Worm (Caenorhabditis elegans) whole organism, L4 larva: Measurements from ENCODE around the gene Y48E1C.4.

Source experiments
- Y5F2A.4 ChIP-seq: fragments of 200-800 bp; sonication (Bioruptor generic); optimal IDR thresholded peaks from 2 replicates; lab custom pipeline; 2018; ENCODE audit warnings: mild to moderate bottlenecking, missing genetic modification characterization, missing compliant biosample characterization
- ceh-28 ChIP-seq: fragments of 150-350 bp; optimal IDR thresholded peaks from 2 replicates; lab custom pipeline; 2014; ENCODE audit warnings: missing biosample characterization, missing genetic modification reagents, missing genetic modification characterization
- ceh-32 ChIP-seq: sonication (generic microtip); optimal IDR thresholded peaks from 2 replicates; lab custom pipeline; 2016; ENCODE audit warnings: mild to moderate bottlenecking, missing genetic modification characterization, missing compliant biosample characterization; ENCODE audit not compliant: poor library complexity
- daf-16 ChIP-seq, 3 experiments: sonication (generic microtip); optimal IDR thresholded peaks; 2 replicates each; lab custom pipeline; 2016 to 2017; ENCODE audit warnings: missing genetic modification characterization in 3 of 3, missing genetic modification reagents in 3 of 3, mild to moderate bottlenecking in 2 of 3, missing compliant biosample characterization in 2 of 3, missing biosample characterization in 1 of 3, moderate library complexity in 1 of 3
- daf-19 ChIP-seq: fragments of 200-800 bp; sonication (Bioruptor generic); conservative IDR thresholded peaks from 2 replicates; pipeline ENCODE4 v1.3.6; 2022; ENCODE audit warnings: missing genetic modification characterization, missing compliant biosample characterization
- dmd-6 ChIP-seq: fragments of 200-800 bp; sonication (Bioruptor generic); IDR thresholded peaks from 2 replicates; pipeline ENCODE4 v1.3.6; 2022; ENCODE audit warnings: missing genetic modification reagents, missing genetic modification characterization, missing compliant biosample characterization
- duxl-1 ChIP-seq: sonication (generic microtip); optimal IDR thresholded peaks from 2 replicates; lab custom pipeline; 2016; ENCODE audit warnings: mild to moderate bottlenecking, missing genetic modification characterization, moderate library complexity, missing compliant biosample characterization; ENCODE audit not compliant: poor library complexity
- dve-1 ChIP-seq: sonication (generic microtip); optimal IDR thresholded peaks from 2 replicates; lab custom pipeline; 2017; ENCODE audit warnings: antibody characterized with exemption, mild to moderate bottlenecking, missing genetic modification characterization, missing compliant biosample characterization; ENCODE audit not compliant: insufficient read depth
- egl-27 ChIP-seq: sonication (generic microtip); optimal IDR thresholded peaks from 3 replicates; lab custom pipeline; 2017; ENCODE audit warnings: missing biosample characterization, missing genetic modification reagents, missing genetic modification characterization
- fkh-10 ChIP-seq: fragments of 150-350 bp; optimal IDR thresholded peaks from 2 replicates; lab custom pipeline; 2014; ENCODE audit warnings: missing biosample characterization, missing genetic modification reagents, missing genetic modification characterization
- hif-1 ChIP-seq, 2 experiments: sonication (generic microtip); optimal IDR thresholded peaks; 2 replicates each; lab custom pipeline; 2016 to 2017; ENCODE audit warnings: missing compliant biosample characterization in 2 of 2, missing genetic modification characterization in 2 of 2, missing genetic modification reagents in 2 of 2, missing genotype in 2 of 2, mild to moderate bottlenecking in 1 of 2
- hlh-11 ChIP-seq: fragments of 200-800 bp; sonication (Bioruptor generic); optimal IDR thresholded peaks from 2 replicates; lab custom pipeline; 2018; ENCODE audit warnings: mild to moderate bottlenecking, missing genetic modification characterization, missing compliant biosample characterization
- hlh-30 ChIP-seq: sonication (generic microtip); optimal IDR thresholded peaks from 2 replicates; lab custom pipeline; 2017; ENCODE audit warnings: antibody characterized with exemption, mild to moderate bottlenecking, missing genetic modification characterization, missing compliant biosample characterization; ENCODE audit not compliant: insufficient read depth
- hmg-1.1 ChIP-seq: fragments of 200-800 bp; sonication (Bioruptor generic); IDR thresholded peaks from 2 replicates; pipeline ENCODE4 v1.3.6; 2022; ENCODE audit warnings: missing genetic modification reagents, missing genetic modification characterization, missing compliant biosample characterization
- lim-7 ChIP-seq: fragments of 200-800 bp; sonication (Bioruptor generic); IDR thresholded peaks from 2 replicates; pipeline ENCODE4 v1.3.6; 2022; ENCODE audit warnings: missing genetic modification characterization, missing compliant biosample characterization
- lin-15B ChIP-seq: fragments of 150-350 bp; sonication (generic microtip); optimal IDR thresholded peaks from 3 replicates; lab custom pipeline; 2014; ENCODE audit warnings: missing biosample characterization, missing genetic modification characterization
- lin-29 ChIP-seq: fragments of 200-800 bp; sonication (Bioruptor generic); IDR thresholded peaks from 2 replicates; pipeline ENCODE4 v1.3.6; 2022; ENCODE audit warnings: missing genetic modification reagents, missing genetic modification characterization, missing compliant biosample characterization
- lir-3 ChIP-seq: sonication (generic microtip); optimal IDR thresholded peaks from 2 replicates; lab custom pipeline; 2016; ENCODE audit warnings: mild to moderate bottlenecking, missing genetic modification characterization, missing compliant biosample characterization
- lsy-2 ChIP-seq, 2 experiments: fragments of 150-350 bp in 1 of 2; sonication (generic microtip) in 1 of 2; optimal IDR thresholded peaks; 2 replicates each; lab custom pipeline; 2014 to 2017; ENCODE audit warnings: missing biosample characterization in 2 of 2, missing genetic modification characterization in 2 of 2
- madf-5 ChIP-seq, 2 experiments: fragments of 200-800 bp; sonication (Bioruptor generic); IDR thresholded peaks; 2 replicates each; pipeline ENCODE4 v1.3.6; 2022; ENCODE audit warnings: missing compliant biosample characterization in 2 of 2, missing genetic modification characterization in 2 of 2
- mdl-1 ChIP-seq, 2 experiments: fragments of 150-350 bp in 1 of 2; sonication (generic microtip) in 1 of 2; optimal IDR thresholded peaks; 2 replicates each; lab custom pipeline; 2014 to 2017; ENCODE audit warnings: missing biosample characterization in 2 of 2, missing genetic modification characterization in 2 of 2
- mdt-29 ChIP-seq: fragments of 200-800 bp; sonication (Bioruptor generic); IDR thresholded peaks from 2 replicates; pipeline ENCODE4 v1.3.6; 2022; ENCODE audit warnings: missing genetic modification reagents, missing genetic modification characterization, missing compliant biosample characterization
- mep-1 ChIP-seq: fragments of 150-350 bp; sonication (generic microtip); optimal IDR thresholded peaks from 3 replicates; lab custom pipeline; 2014; ENCODE audit warnings: missing biosample characterization, missing genetic modification characterization
- mxl-3 ChIP-seq: fragments of 200-800 bp; sonication (Bioruptor generic); optimal IDR thresholded peaks from 2 replicates; lab custom pipeline; 2018; ENCODE audit warnings: mild to moderate bottlenecking, missing genetic modification characterization, missing compliant biosample characterization
- nhr-102 ChIP-seq: sonication (generic microtip); optimal IDR thresholded peaks from 2 replicates; lab custom pipeline; 2016; ENCODE audit warnings: mild to moderate bottlenecking, missing genetic modification characterization, moderate library complexity, missing compliant biosample characterization
- nhr-11 ChIP-seq: fragments of 150-350 bp; optimal IDR thresholded peaks from 2 replicates; lab custom pipeline; 2014; ENCODE audit warnings: missing biosample characterization, missing genetic modification characterization
- nhr-111 ChIP-seq: fragments of 200-800 bp; sonication (Bioruptor generic); optimal IDR thresholded peaks from 2 replicates; lab custom pipeline; 2018; ENCODE audit warnings: mild to moderate bottlenecking, missing genetic modification characterization, missing compliant biosample characterization
- nhr-28 ChIP-seq: fragments of 150-350 bp; optimal IDR thresholded peaks from 2 replicates; lab custom pipeline; 2014; ENCODE audit warnings: missing biosample characterization, missing genetic modification characterization
- nhr-48 ChIP-seq: sonication (generic microtip); optimal IDR thresholded peaks from 2 replicates; lab custom pipeline; 2016; ENCODE audit warnings: mild to moderate bottlenecking, missing genetic modification characterization, missing compliant biosample characterization
- nhr-6 ChIP-seq: fragments of 150-350 bp; optimal IDR thresholded peaks from 2 replicates; lab custom pipeline; 2014; ENCODE audit warnings: missing biosample characterization, missing genetic modification characterization
- nhr-76 ChIP-seq: fragments of 150-350 bp; optimal IDR thresholded peaks from 2 replicates; lab custom pipeline; 2014; ENCODE audit warnings: missing biosample characterization, missing genetic modification characterization
- nhr-77 ChIP-seq: fragments of 150-350 bp; optimal IDR thresholded peaks from 2 replicates; lab custom pipeline; 2014; ENCODE audit warnings: missing biosample characterization, missing genetic modification characterization
- php-3 ChIP-seq: fragments of 200-800 bp; sonication (Bioruptor generic); IDR thresholded peaks from 2 replicates; pipeline ENCODE4 v1.3.6; 2022; ENCODE audit warnings: missing genetic modification reagents, missing genetic modification characterization, missing compliant biosample characterization
- pqm-1 ChIP-seq: sonication (generic microtip); optimal IDR thresholded peaks from 2 replicates; lab custom pipeline; 2017; ENCODE audit warnings: missing biosample characterization, missing genetic modification characterization
- sdz-12 ChIP-seq: fragments of 200-800 bp; sonication (Bioruptor generic); optimal IDR thresholded peaks from 2 replicates; lab custom pipeline; 2018; ENCODE audit warnings: mild to moderate bottlenecking, missing genetic modification characterization, missing compliant biosample characterization
- set-16 ChIP-seq: fragments of 200-800 bp; sonication (Bioruptor generic); IDR thresholded peaks from 2 replicates; pipeline ENCODE4 v1.3.6; 2022; ENCODE audit warnings: missing genetic modification reagents, missing genetic modification characterization, missing compliant biosample characterization
- snpc-1.2 ChIP-seq: fragments of 200-800 bp; sonication (Bioruptor generic); IDR thresholded peaks from 2 replicates; pipeline ENCODE4 v1.3.6; 2022; ENCODE audit warnings: missing genetic modification reagents, missing genetic modification characterization, missing compliant biosample characterization
- snpc-4 ChIP-seq: fragments of 150-350 bp; optimal IDR thresholded peaks from 2 replicates; lab custom pipeline; 2014; ENCODE audit warnings: missing biosample characterization, missing genetic modification characterization
- unc-39 ChIP-seq: sonication (generic microtip); optimal IDR thresholded peaks from 2 replicates; lab custom pipeline; 2017; ENCODE audit warnings: missing biosample characterization, missing genetic modification characterization
- unc-62 ChIP-seq, 3 experiments: fragments of 150-350 bp in 1 of 3; sonication (generic microtip); optimal IDR thresholded peaks in 2 of 3; peaks in 1 of 3; 1 replicate in 1 of 3; 2 replicates in 2 of 3; lab custom pipeline; 2014 to 2017; ENCODE audit warnings: missing biosample characterization in 3 of 3, missing genetic modification characterization in 3 of 3, missing genetic modification reagents in 3 of 3, missing genotype in 1 of 3
- vab-7 ChIP-seq: fragments of 200-800 bp; sonication (Bioruptor generic); IDR thresholded peaks from 2 replicates; pipeline ENCODE4 v1.3.6; 2022; ENCODE audit warnings: missing genetic modification reagents, missing genetic modification characterization, missing compliant biosample characterization
- zip-2 ChIP-seq: fragments of 150-350 bp; optimal IDR thresholded peaks from 2 replicates; lab custom pipeline; 2014; ENCODE audit warnings: missing biosample characterization, missing genetic modification characterization
- ztf-7 ChIP-seq: fragments of 150-350 bp; optimal IDR thresholded peaks from 2 replicates; lab custom pipeline; 2014; ENCODE audit warnings: missing biosample characterization, missing genetic modification characterization

Y48E1C.4 gene

DNA sequence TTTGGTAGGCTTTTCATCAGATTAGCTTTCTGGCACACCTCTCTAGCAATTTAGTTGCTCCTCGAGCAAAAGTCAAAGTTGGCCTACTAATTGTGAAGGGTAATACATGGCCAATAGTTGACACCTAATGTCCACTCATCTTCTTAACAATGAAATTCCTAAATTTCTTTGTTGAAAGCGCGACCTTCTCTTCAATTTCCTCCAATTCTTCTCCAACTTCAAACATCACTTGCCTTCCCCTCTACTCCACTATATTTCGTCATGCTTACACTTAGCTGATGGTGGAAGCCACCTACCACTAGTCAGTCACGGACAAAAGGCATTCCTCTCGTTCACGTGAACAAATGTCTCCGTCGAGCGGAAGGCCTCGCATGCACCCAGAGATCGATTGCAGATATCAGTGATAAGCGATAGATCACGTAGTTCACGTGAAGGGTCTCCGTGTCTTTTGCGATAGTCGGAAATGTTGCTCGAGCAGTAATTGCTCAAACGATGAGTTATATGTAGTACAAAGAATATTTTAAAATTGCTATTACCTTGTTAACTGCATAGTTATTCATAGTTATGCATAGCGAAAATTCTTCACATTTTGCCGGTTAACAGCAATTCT lies 32.5 kb upstream of the Y48E1C.4 start, which contains the start of gene E01G4.3 (continued):
- TF ChIP-seq egl-27 (tag; lab: Kevin White, UChicago) (no peak), lin-15B (tag; lab: Kevin White, UChicago) (no peak), Y5F2A.4 (no peak), lin-29 (GFP tag; lab: Robert Waterston, UW) (no peak), dve-1 (tag; lab: Kevin White, UChicago) (peak; percentile 89), duxl-1 (tag; lab: Kevin White, UChicago) (no peak), hmg-1.1 (GFP tag; lab: Robert Waterston, UW) (no peak), nhr-76 (tag; lab: Kevin White, UChicago) (no peak), snpc-4 (tag; lab: Kevin White, UChicago) (no peak), fkh-10 (GFP tag; lab: Kevin White, UChicago) (no peak), madf-5 (GFP tag; IDR thresholded peaks at IDR 0.05; lab: Robert Waterston, UW) (no peak), snpc-1.2 (no peak)

- no peak for TF ChIP-seq nhr-111 (GFP tag; lab: Kevin White, UChicago)
- TF ChIP-seq mdl-1 (tag; optimal IDR thresholded peaks at IDR 0.05; lab: Kevin White, UChicago) = no peak
- peak; percentile 66 for TF ChIP-seq ztf-7 (tag; lab: Kevin White, UChicago)
- TF ChIP-seq nhr-48 (tag; lab: Kevin White, UChicago) = peak; percentile 78
- no peak for TF ChIP-seq lin-15B (tag; lab: Kevin White, UChicago)
- peak; percentile 6 for TF ChIP-seq nhr-77 (tag; lab: Kevin White, UChicago)
- TF ChIP-seq nhr-102 (tag; lab: Kevin White, UChicago) = peak; percentile 8
- peak in 1 of 2 experiments; percentile 86 for TF ChIP-seq unc-62 (GFP tag; optimal IDR thresholded peaks at IDR 0.05 in 1 of 2; lab: Kevin White, UChicago)
- no peak for TF ChIP-seq unc-62 (tag; optimal IDR thresholded peaks at IDR 0.05; lab: Kevin White, UChicago)
- no peak for TF ChIP-seq zip-2 (tag; lab: Kevin White, UChicago)
- TF ChIP-seq mxl-3 (GFP tag; lab: Kevin White, UChicago) = peak; percentile 72
- TF ChIP-seq mdt-29 = no peak
- no peak for TF ChIP-seq lim-7 (GFP tag; lab: Robert Waterston, UW)
- no peak for TF ChIP-seq snpc-4 (tag; lab: Kevin White, UChicago)
- peak; percentile 94 for TF ChIP-seq dmd-6 (GFP tag; lab: Robert Waterston, UW)
- no peak for TF ChIP-seq sdz-12 (GFP tag; lab: Kevin White, UChicago)
- TF ChIP-seq mep-1 (tag; lab: Kevin White, UChicago) = peak; percentile 10
- TF ChIP-seq unc-39 = no peak
- TF ChIP-seq nhr-28 = peak; percentile 56
- peak; percentile 86 for TF ChIP-seq hlh-11 (tag; lab: Kevin White, UChicago)
- peak; percentile 80 for TF ChIP-seq dve-1 (tag; lab: Kevin White, UChicago)
- TF ChIP-seq hif-1 (tag; optimal IDR thresholded peaks at IDR 0.05; lab: Kevin White, UChicago) = peak in 1 of 2 experiments; percentile 81
- TF ChIP-seq set-16 (GFP tag; lab: Robert Waterston, UW) = no peak
- no peak for TF ChIP-seq Y5F2A.4
- no peak for TF ChIP-seq daf-19 (GFP tag; lab: Robert Waterston, UW)
- peak; percentile 15 for TF ChIP-seq hlh-30 (tag; lab: Kevin White, UChicago)
- no peak for TF ChIP-seq ceh-32 (tag; lab: Kevin White, UChicago)
- TF ChIP-seq lsy-2 (tag; optimal IDR thresholded peaks at IDR 0.05; lab: Kevin White, UChicago) = peak in 1 of 2 experiments; percentile 43
- no peak for TF ChIP-seq ceh-28 (tag; lab: Kevin White, UChicago)
- peak; percentile 79 for TF ChIP-seq pqm-1 (tag; lab: Kevin White, UChicago)
- TF ChIP-seq lir-3 (tag; lab: Kevin White, UChicago) = no peak
- peak; percentile 80; the same call in 1 of the 2 replicates for TF ChIP-seq php-3 (GFP tag; lab: Robert Waterston, UW)
- TF ChIP-seq vab-7 (GFP tag; lab: Robert Waterston, UW) = no peak
- no peak for TF ChIP-seq daf-16 (GFP tag; optimal IDR thresholded peaks at IDR 0.05; lab: Kevin White, UChicago)
- TF ChIP-seq daf-16 (tag; optimal IDR thresholded peaks at IDR 0.05; lab: Kevin White, UChicago) = peak; percentile 98
- TF ChIP-seq nhr-6 (tag; lab: Kevin White, UChicago) = no peak
- TF ChIP-seq nhr-11 (tag; lab: Kevin White, UChicago) = peak; percentile 43
Observed at ce11 chrII:13467838-13468389, 31.3 kb upstream of the Y48E1C.4 start.
